Worm (Caenorhabditis elegans): Measurements from ENCODE around the gene M163.8.

The M163.8 gene

DNA sequence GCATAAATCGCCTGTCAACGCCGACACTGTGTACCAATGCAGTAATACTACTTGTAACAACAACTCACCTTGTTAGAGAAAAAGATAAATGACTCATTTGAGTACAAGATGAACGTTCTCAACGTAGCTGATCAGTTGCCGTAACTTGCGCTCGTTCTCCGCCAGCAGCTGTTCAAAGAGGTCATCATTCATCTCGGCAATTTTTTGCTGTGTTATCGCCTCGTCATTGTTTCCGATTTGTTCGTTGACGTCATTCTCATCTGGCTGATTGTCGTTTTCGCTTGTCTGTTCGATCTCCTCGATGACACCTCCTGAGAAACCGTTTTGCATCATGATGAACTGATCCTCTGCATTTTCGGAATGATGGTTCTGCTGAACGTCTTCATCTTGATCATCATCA is 18.4 kb downstream of the M163.8 start:
- TF ChIP-seq mab-5 (tag; optimal IDR thresholded peaks at IDR 0.05) (peak; percentile 23), C34F6.9 (tag; optimal IDR thresholded peaks at IDR 0.05) (peak; percentile 10), gmeb-1 (tag; optimal IDR thresholded peaks at IDR 0.05) (no peak), aly-2 (tag; optimal IDR thresholded peaks at IDR 0.05) (no peak), nhr-77 (tag; optimal IDR thresholded peaks at IDR 0.05) (no peak), peb-1 (tag; optimal IDR thresholded peaks at IDR 0.05) (no peak), nhr-21 (tag; optimal IDR thresholded peaks at IDR 0.05) (peak; percentile 63), Y55F3AM.14 (GFP tag; optimal IDR thresholded peaks at IDR 0.05) (no peak), crh-2 (tag; optimal IDR thresholded peaks at IDR 0.05) (no peak), nhr-6 (tag; optimal IDR thresholded peaks at IDR 0.05) (no peak), F13H6.1 (tag; optimal IDR thresholded peaks at IDR 0.05) (peak; percentile 69), unc-39 (tag; optimal IDR thresholded peaks at IDR 0.05) (no peak), snpc-4 (tag; optimal IDR thresholded peaks at IDR 0.05) (no peak), skn-1 (tag; optimal IDR thresholded peaks at IDR 0.05) (no peak), ztf-11 (tag; optimal IDR thresholded peaks at IDR 0.05) (no peak), egl-27 (tag; optimal IDR thresholded peaks at IDR 0.05) (no peak), ZK546.5 (tag; optimal IDR thresholded peaks at IDR 0.05) (no peak), blmp-1 (tag; optimal IDR thresholded peaks at IDR 0.05; ENCODE audit: insufficient read depth) (peak; percentile 4), sma-3 (GFP tag; optimal IDR thresholded peaks at IDR 0.05) (peak; percentile 63), ztf-4 (tag; optimal IDR thresholded peaks at IDR 0.05) (no peak), nhr-10 (tag; optimal IDR thresholded peaks at IDR 0.05) (no peak), unc-62 (GFP tag; optimal IDR thresholded peaks at IDR 0.05) (no peak), lin-11 (tag; optimal IDR thresholded peaks at IDR 0.05) (no peak), sem-4 (tag; optimal IDR thresholded peaks at IDR 0.05) (peak; percentile 75), nhr-129 (tag; optimal IDR thresholded peaks at IDR 0.05) (peak; percentile 52), R02D3.7 (tag; optimal IDR thresholded peaks at IDR 0.05) (no peak), zag-1 (tag; optimal IDR thresholded peaks at IDR 0.05) (no peak), nhr-25 (tag; optimal IDR thresholded peaks at IDR 0.05) (peak; percentile 33), mdl-1 (tag; optimal IDR thresholded peaks at IDR 0.05) (no peak), elt-3 (tag; optimal IDR thresholded peaks at IDR 0.05) (no peak), nhr-237 (tag; optimal IDR thresholded peaks at IDR 0.05) (no peak), ztf-1 (GFP tag; conservative IDR thresholded peaks at IDR 0.05) (no peak), ama-1 (optimal IDR thresholded peaks at IDR 0.05) (no peak), lsy-2 (tag; optimal IDR thresholded peaks at IDR 0.05) (peak in 1 of 2 experiments; percentile 44), nhr-11 (tag; optimal IDR thresholded peaks at IDR 0.05) (no peak), lin-39 (tag; optimal IDR thresholded peaks at IDR 0.05) (no peak), alr-1 (tag; optimal IDR thresholded peaks at IDR 0.05) (no peak), dmd-4 (tag; optimal IDR thresholded peaks at IDR 0.05) (no peak), unc-55 (GFP tag; optimal IDR thresholded peaks at IDR 0.05) (no peak), sma-9 (GFP tag; optimal IDR thresholded peaks at IDR 0.05) (peak; percentile 90), sma-9 (tag; optimal IDR thresholded peaks at IDR 0.05) (no peak), nhr-23 (tag; optimal IDR thresholded peaks at IDR 0.05) (no peak), elt-1 (tag; optimal IDR thresholded peaks at IDR 0.05) (no peak), fos-1 (tag; optimal IDR thresholded peaks at IDR 0.05) (peak; percentile 20), mbf-1 (tag; optimal IDR thresholded peaks at IDR 0.05) (no peak), ceh-82 (tag; optimal IDR thresholded peaks at IDR 0.05) (no peak), ceh-16 (tag; optimal IDR thresholded peaks at IDR 0.05) (no peak), nhr-12 (tag; optimal IDR thresholded peaks at IDR 0.05) (no peak), lin-13 (GFP tag; optimal IDR thresholded peaks at IDR 0.05) (no peak)
